Fruit fly (Drosophila melanogaster): ENCODE measurements around the gene PrBP.

The PrBP gene

dm6 chr2L:8717618-8718336 is 32.0 kb upstream of the PrBP start (continued):
- TF ChIP-seq HmgZ (tag; optimal IDR thresholded peaks at IDR 0.05) (peak; percentile 87), onecut (GFP tag; IDR thresholded peaks at IDR 0.05) (peak; percentile 86), CG9817 (tag; optimal IDR thresholded peaks at IDR 0.05) (peak; percentile 86), CG8388 (GFP tag; optimal IDR thresholded peaks at IDR 0.05) (peak; percentile 91), pfk (GFP tag; optimal IDR thresholded peaks at IDR 0.05) (no peak), btn (GFP tag; optimal IDR thresholded peaks at IDR 0.05) (peak; percentile 42), vfl (GFP tag; optimal IDR thresholded peaks at IDR 0.05) (peak; percentile 66), Fer2 (tag; optimal IDR thresholded peaks at IDR 0.05) (peak; percentile 57), CG11398 (GFP tag; optimal IDR thresholded peaks at IDR 0.05) (no peak), CG6683 (GFP tag; optimal IDR thresholded peaks at IDR 0.05) (peak; percentile 86), Antp (GFP tag; optimal IDR thresholded peaks at IDR 0.05) (peak; percentile 15), CG2875 (GFP tag; optimal IDR thresholded peaks at IDR 0.05) (peak; percentile 88), YL-1 (GFP tag; optimal IDR thresholded peaks at IDR 0.05) (peak; percentile 85), CG2889 (GFP tag; IDR thresholded peaks at IDR 0.05) (peak; percentile 41; the same call in 1 of the 3 replicates), CG13894 (tag; optimal IDR thresholded peaks at IDR 0.05) (peak; percentile 51), CG7786 (GFP tag; optimal IDR thresholded peaks at IDR 0.05) (peak; percentile 54), grn (GFP tag; optimal IDR thresholded peaks at IDR 0.05) (no peak), CG12104 (GFP tag; optimal IDR thresholded peaks at IDR 0.05) (peak; percentile 86), NC2α (GFP tag; optimal IDR thresholded peaks at IDR 0.05) (peak; percentile 38), CG10462 (GFP tag; optimal IDR thresholded peaks at IDR 0.05) (peak; percentile 89), E2f2 (GFP tag; IDR thresholded peaks at IDR 0.05) (peak; percentile 59), Atf6 (GFP tag; IDR thresholded peaks at IDR 0.05) (peak; percentile 91), sob (GFP tag; IDR thresholded peaks at IDR 0.05) (peak; percentile 77), gsb (GFP tag; IDR thresholded peaks at IDR 0.05) (peak; percentile 72), CG18262 (tag; optimal IDR thresholded peaks at IDR 0.05) (peak; percentile 92), CG10979 (tag; optimal IDR thresholded peaks at IDR 0.05) (peak; percentile 89), Dek (tag; optimal IDR thresholded peaks at IDR 0.05) (peak; percentile 90), hbn (GFP tag; IDR thresholded peaks at IDR 0.05; ENCODE audit: partially characterized antibody) (peak; percentile 20; the same call in 1 of the 2 replicates), Tbp (GFP tag; optimal IDR thresholded peaks at IDR 0.05) (no peak), al (GFP tag; IDR thresholded peaks at IDR 0.05) (peak; percentile 59; the same call in 1 of the 2 replicates), fru (optimal IDR thresholded peaks at IDR 0.05) (no peak), CG8765 (GFP tag; IDR thresholded peaks at IDR 0.05) (no peak), bowl (GFP tag; IDR thresholded peaks at IDR 0.05) (no peak), grau (tag; optimal IDR thresholded peaks at IDR 0.05) (peak; percentile 95), slou (GFP tag; optimal IDR thresholded peaks at IDR 0.05) (peak; percentile 84), Atf-2 (GFP tag; optimal IDR thresholded peaks at IDR 0.05) (peak; percentile 34), NK7.1 (GFP tag; optimal IDR thresholded peaks at IDR 0.05) (no peak), CG12071 (GFP tag; optimal IDR thresholded peaks at IDR 0.05) (peak; percentile 68), CG17359 (tag; optimal IDR thresholded peaks at IDR 0.05) (peak; percentile 87), Eip74EF (GFP tag; optimal IDR thresholded peaks at IDR 0.05) (peak in 1 of 2 experiments; percentile 92), Chrac-16 (GFP tag; optimal IDR thresholded peaks at IDR 0.05) (peak; percentile 85), CG9215 (GFP tag; IDR thresholded peaks at IDR 0.05) (peak; percentile 73), Neu2 (GFP tag; optimal IDR thresholded peaks at IDR 0.05; ENCODE audit: borderline replicate concordance) (no peak), Hr3 (GFP tag; optimal IDR thresholded peaks at IDR 0.05) (peak; percentile 92), ATbp (GFP tag; optimal IDR thresholded peaks at IDR 0.05) (peak; percentile 89), pum (GFP tag; optimal IDR thresholded peaks at IDR 0.05) (peak; percentile 12), CG5245 (GFP tag; optimal IDR thresholded peaks at IDR 0.05) (peak; percentile 82), prd (optimal IDR thresholded peaks at IDR 0.05) (no peak), prd (GFP tag; IDR thresholded peaks at IDR 0.05) (peak; percentile 74), usp (GFP tag; optimal IDR thresholded peaks at IDR 0.05) (no peak)

Data from whole organism, embryonic.